Fruit fly (Drosophila melanogaster) whole organism: ENCODE measurements around the gene tx.

ENCODE experiments used
- CG8478 ChIP-seq: fragments of >200 bp; optimal IDR thresholded peaks from 2 replicates; lab custom pipeline; 2018; ENCODE audit warnings: inconsistent platforms
- Dll ChIP-seq: fragments of >200 bp; optimal IDR thresholded peaks from 2 replicates; lab custom pipeline; 2017
- EcR ChIP-seq, 2 experiments: fragments of >200 bp; optimal IDR thresholded peaks; 2 replicates each; lab custom pipeline; 2017; ENCODE audit warnings: missing biosample characterization in 2 of 2, missing genetic modification characterization in 2 of 2, missing genetic modification reagents in 2 of 2
- pan ChIP-seq: fragments of >200 bp; optimal IDR thresholded peaks from 2 replicates; lab custom pipeline; 2017
- psq ChIP-seq: fragments of >200 bp; optimal IDR thresholded peaks from 2 replicates; lab custom pipeline; 2017
- usp ChIP-seq: fragments of >200 bp; optimal IDR thresholded peaks from 2 replicates; lab custom pipeline; 2017; ENCODE audit warnings: missing biosample characterization, missing genetic modification characterization, mixed read lengths

DNA sequence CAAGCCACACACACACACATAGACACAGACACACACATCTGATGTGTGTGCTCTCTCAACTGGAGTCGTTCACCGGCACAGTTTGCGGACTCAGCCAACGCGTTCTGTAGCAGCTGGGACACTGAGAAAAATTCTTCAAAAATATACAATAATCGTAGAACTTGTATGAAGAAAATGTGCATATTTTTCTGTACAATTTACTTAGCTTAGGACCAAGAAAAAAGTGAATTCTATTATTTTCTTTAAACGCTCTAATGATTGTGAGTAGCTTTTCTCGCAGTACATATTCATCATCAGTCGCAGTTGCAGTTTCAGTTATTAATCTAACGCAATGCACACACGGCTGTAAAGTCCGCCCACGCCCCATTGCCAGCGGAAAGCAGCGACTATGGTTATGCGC is 55.8 kb downstream of the tx start:
- TF ChIP-seq usp (GFP tag; lab: Kevin White, UChicago): no peak
- TF ChIP-seq CG8478 (lab: Kevin White, UChicago): no peak
- TF ChIP-seq Dll (lab: Kevin White, UChicago): no peak
- TF ChIP-seq pan (lab: Kevin White, UChicago): no peak
- TF ChIP-seq psq (lab: Kevin White, UChicago): no peak
- no peak for TF ChIP-seq EcR (GFP tag; optimal IDR thresholded peaks at IDR 0.05; lab: Kevin White, UChicago)
